Worm (Caenorhabditis elegans): ENCODE results near the gene mrp-1.

mrp-1 gene

ce11 chrX:535728-536127, 52.0 kb downstream of the mrp-1 start, which contains the start of gene F28C10.3 (continued):
- TF ChIP-seq unc-98 (GFP tag; IDR thresholded peaks at IDR 0.05), result no peak
- TF ChIP-seq ceh-8 (GFP tag; optimal IDR thresholded peaks at IDR 0.05), result no peak
- peak in 2 of 6 experiments; percentile 14 to 66 for TF ChIP-seq elt-3 (tag; optimal IDR thresholded peaks at IDR 0.05)
- TF ChIP-seq F16B12.6 (tag; optimal IDR thresholded peaks at IDR 0.05), result peak; percentile 42
- TF ChIP-seq nhr-84 (tag; optimal IDR thresholded peaks at IDR 0.05), result no peak
- no peak for TF ChIP-seq tlp-1 (tag; optimal IDR thresholded peaks at IDR 0.05)
- no peak for TF ChIP-seq nhr-12 (tag; optimal IDR thresholded peaks at IDR 0.05)
- no peak for TF ChIP-seq ztf-11 (tag; optimal IDR thresholded peaks at IDR 0.05)
- TF ChIP-seq fkh-10 (GFP tag; optimal IDR thresholded peaks at IDR 0.05), result peak; percentile 67
- peak; percentile 55 for TF ChIP-seq isw-1 (GFP tag; IDR thresholded peaks at IDR 0.05)
- TF ChIP-seq lin-15B (tag; optimal IDR thresholded peaks at IDR 0.05), result no peak
- no peak for TF ChIP-seq sup-37 (GFP tag; optimal IDR thresholded peaks at IDR 0.05)
- TF ChIP-seq hlh-17 (GFP tag; optimal IDR thresholded peaks at IDR 0.05; ENCODE audit: borderline replicate concordance), result no peak
- peak; percentile 51 for TF ChIP-seq sox-4 (tag; optimal IDR thresholded peaks at IDR 0.05)
- TF ChIP-seq efl-3 (GFP tag; optimal IDR thresholded peaks at IDR 0.05), result no peak
- TF ChIP-seq nhr-77 (tag; optimal IDR thresholded peaks at IDR 0.05), result peak; percentile 42
- no peak for TF ChIP-seq alr-1 (tag; optimal IDR thresholded peaks at IDR 0.05; ENCODE audit: borderline replicate concordance)
- TF ChIP-seq ceh-88 (GFP tag; IDR thresholded peaks at IDR 0.05), result peak; percentile 48; the same call in 1 of the 2 replicates
- peak; percentile 81 for TF ChIP-seq jun-1 (tag; optimal IDR thresholded peaks at IDR 0.05)
- no peak for TF ChIP-seq aha-1 (tag; optimal IDR thresholded peaks at IDR 0.05)
- peak; percentile 61 for TF ChIP-seq pag-3 (tag; optimal IDR thresholded peaks at IDR 0.05; ENCODE audit: borderline replicate concordance, insufficient read depth)
- peak; percentile 71 for TF ChIP-seq nhr-11 (tag; optimal IDR thresholded peaks at IDR 0.05)
- peak; percentile 64 for TF ChIP-seq mef-2 (tag; optimal IDR thresholded peaks at IDR 0.05)
- TF ChIP-seq zag-1 (tag; optimal IDR thresholded peaks at IDR 0.05), result peak; percentile 4
- peak; percentile 35 for TF ChIP-seq C04F5.9 (tag; optimal IDR thresholded peaks at IDR 0.05)
- TF ChIP-seq rnt-1 (tag; optimal IDR thresholded peaks at IDR 0.05), result peak; percentile 82
- TF ChIP-seq efl-1 (optimal IDR thresholded peaks at IDR 0.05), result peak; percentile 53 to 66
- peak; percentile 13 to 93 for TF ChIP-seq efl-1 (GFP tag; optimal IDR thresholded peaks at IDR 0.05 in 1 of 2)
- TF ChIP-seq ets-5 (GFP tag; IDR thresholded peaks at IDR 0.05), result no peak
- peak; percentile 98 for TF ChIP-seq nhr-85 (tag)
- TF ChIP-seq ztf-4 (tag; optimal IDR thresholded peaks at IDR 0.05), result peak; percentile 2
- TF ChIP-seq swsn-7 (tag; optimal IDR thresholded peaks at IDR 0.05), result peak; percentile 77
- peak; percentile 88 for TF ChIP-seq xbp-1 (tag; optimal IDR thresholded peaks at IDR 0.05)
- peak; percentile 65 to 89 (median 71) for TF ChIP-seq ceh-82 (tag; optimal IDR thresholded peaks at IDR 0.05)
- TF ChIP-seq C16A3.4 (tag; optimal IDR thresholded peaks at IDR 0.05), result peak; percentile 63
- no peak for TF ChIP-seq ces-1 (GFP tag; optimal IDR thresholded peaks at IDR 0.05)
- peak; percentile 32 for TF ChIP-seq zip-4 (GFP tag; optimal IDR thresholded peaks at IDR 0.05)
- TF ChIP-seq nhr-76 (tag; optimal IDR thresholded peaks at IDR 0.05), result no peak
- TF ChIP-seq elt-2 (tag; optimal IDR thresholded peaks at IDR 0.05), result no peak
- TF ChIP-seq nhr-20 (tag; optimal IDR thresholded peaks at IDR 0.05), result peak; percentile 87

ce11 chrX:530909-531308, 56.8 kb downstream of the mrp-1 start, which contains the start of gene B0310.6:
Gene B0310.6 (minus strand): TSS chrX:531009.
- TF ChIP-seq fkh-4 (tag; optimal IDR thresholded peaks at IDR 0.05; ENCODE audit: borderline replicate concordance) (no peak), vab-15 (tag; optimal IDR thresholded peaks at IDR 0.05) (no peak), fkh-10 (GFP tag; optimal IDR thresholded peaks at IDR 0.05) (no peak), nhr-237 (tag; optimal IDR thresholded peaks at IDR 0.05) (no peak)

Data from whole organism, L1 larva.